Fruit fly (Drosophila melanogaster) whole organism, embryonic: ENCODE results near the gene kay.

ENCODE experiments used
- Hr3 ChIP-seq: fragments of 200-800 bp; sonication (Bioruptor generic); optimal IDR thresholded peaks from 3 replicates; lab custom pipeline; 2016; ENCODE audit warnings: missing biosample characterization, missing genetic modification characterization
- Oaz ChIP-seq: fragments of 200-800 bp; sonication (Bioruptor generic); IDR thresholded peaks from 2 replicates; pipeline ENCODE4 v1.3.6; 2022; ENCODE audit warnings: missing biosample characterization, missing genetic modification characterization
- dati ChIP-seq: fragments of 200-800 bp; sonication (Bioruptor generic); IDR thresholded peaks from 2 replicates; pipeline ENCODE4 v1.3.6; 2022; ENCODE audit warnings: missing biosample characterization, missing genetic modification characterization
- lov ChIP-seq, 2 experiments: fragments of 200-800 bp in 1 of 2; fragments of >200 bp in 1 of 2; sonication (Bioruptor generic) in 1 of 2; IDR thresholded peaks in 1 of 2; optimal IDR thresholded peaks in 1 of 2; 2 replicates in 1 of 2; 3 replicates in 1 of 2; pipeline versions ENCODE4 v1.3.6 to Lab custom; 2017 to 2022; ENCODE audit warnings: missing biosample characterization in 1 of 2, missing genetic modification characterization in 1 of 2
- sima ChIP-seq: fragments of 200-800 bp; sonication (Bioruptor generic); optimal IDR thresholded peaks from 2 replicates; lab custom pipeline; 2016; ENCODE audit warnings: missing biosample characterization, missing genetic modification characterization

DNA sequence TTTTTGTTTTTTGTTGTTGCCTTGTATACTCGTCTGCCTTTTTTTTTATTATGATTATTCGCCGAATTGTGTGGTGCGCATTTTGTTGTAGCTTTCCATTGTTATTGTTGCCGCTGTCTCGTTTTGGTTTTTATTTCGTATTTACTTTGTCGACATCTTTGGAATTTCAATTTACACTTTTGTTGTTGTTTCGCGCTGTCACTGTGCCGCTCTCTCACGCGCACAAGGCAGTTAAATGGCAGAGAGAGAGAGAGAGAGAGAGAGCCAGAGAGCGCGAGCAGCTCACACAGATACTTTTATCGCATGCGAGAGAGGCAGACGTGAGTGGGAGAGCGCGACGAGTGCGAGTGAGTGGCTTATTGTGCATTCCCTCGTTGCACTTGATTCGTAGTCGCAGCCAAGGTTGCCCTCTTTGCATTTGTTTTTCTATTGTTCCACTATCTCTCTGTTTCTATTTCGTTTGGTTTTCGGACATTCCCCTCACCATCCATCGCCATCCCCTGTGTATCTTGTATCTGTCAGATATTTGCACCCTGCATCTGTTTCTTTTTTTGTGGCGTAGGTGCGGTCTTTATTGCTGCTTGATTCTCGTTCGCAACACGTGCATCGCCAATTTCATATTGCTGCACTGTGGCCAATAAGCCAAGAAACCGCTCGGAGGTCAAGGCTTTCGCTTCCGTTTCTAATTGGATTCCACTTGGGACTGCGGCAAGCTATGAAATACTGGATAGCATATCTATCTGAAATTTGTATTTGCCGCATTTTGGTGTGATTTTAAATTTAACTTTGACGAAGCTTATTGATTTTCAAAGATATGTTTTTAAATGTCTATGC, 8.8 kb downstream of the kay start:
- no peak for TF ChIP-seq lov (optimal IDR thresholded peaks at IDR 0.05; lab: Kevin White, UChicago)
- TF ChIP-seq lov (GFP tag; IDR thresholded peaks at IDR 0.05; lab: Robert Waterston, UW), result no peak
- TF ChIP-seq Oaz (GFP tag; lab: Robert Waterston, UW), result no peak
- no peak for TF ChIP-seq Hr3 (GFP tag; lab: Kevin White, UChicago)
- TF ChIP-seq dati, result no peak
- no peak for TF ChIP-seq sima (GFP tag; lab: Kevin White, UChicago)
